Worm (Caenorhabditis elegans) whole organism, L4 larva: ENCODE measurements around the gene F32D8.2.

Experiments
- F10B5.3 ChIP-seq: sonication (generic microtip); optimal IDR thresholded peaks from 2 replicates; lab custom pipeline; 2016; ENCODE audit warnings: mild to moderate bottlenecking, missing genetic modification characterization, missing compliant biosample characterization
- F44E2.7 ChIP-seq: fragments of 200-800 bp; sonication (Bioruptor generic); IDR thresholded peaks from 2 replicates; pipeline ENCODE4 v2.1.2; 2022; ENCODE audit warnings: missing genetic modification characterization, missing compliant biosample characterization
- F49E8.2 ChIP-seq: sonication (generic microtip); optimal IDR thresholded peaks from 2 replicates; lab custom pipeline; 2016; ENCODE audit warnings: missing compliant biosample characterization, mild to moderate bottlenecking, missing genetic modification characterization, borderline replicate concordance
- T20F7.1 ChIP-seq: fragments of 200-800 bp; sonication (Bioruptor generic); optimal IDR thresholded peaks from 2 replicates; lab custom pipeline; 2018; ENCODE audit warnings: mild to moderate bottlenecking, missing genetic modification characterization, missing compliant biosample characterization
- aha-1 ChIP-seq: fragments of 150-350 bp; peaks from one replicate; lab custom pipeline; 2014; ENCODE audit warnings: missing biosample characterization, missing genetic modification characterization
- arid-1 ChIP-seq: fragments of 200-800 bp; sonication (Bioruptor generic); conservative IDR thresholded peaks from 2 replicates; pipeline ENCODE4 v1.3.6; 2022; ENCODE audit warnings: missing genetic modification reagents, missing genetic modification characterization, missing compliant biosample characterization
- ceh-82 ChIP-seq: sonication (generic microtip); optimal IDR thresholded peaks from 2 replicates; lab custom pipeline; 2017; ENCODE audit warnings: missing biosample characterization, missing genetic modification characterization
- dmd-6 ChIP-seq: fragments of 200-800 bp; sonication (Bioruptor generic); IDR thresholded peaks from 2 replicates; pipeline ENCODE4 v1.3.6; 2022; ENCODE audit warnings: missing genetic modification reagents, missing genetic modification characterization, missing compliant biosample characterization
- egl-27 ChIP-seq: sonication (generic microtip); optimal IDR thresholded peaks from 3 replicates; lab custom pipeline; 2017; ENCODE audit warnings: missing biosample characterization, missing genetic modification reagents, missing genetic modification characterization
- hif-1 ChIP-seq, 2 experiments: sonication (generic microtip); optimal IDR thresholded peaks; 2 replicates each; lab custom pipeline; 2016 to 2017; ENCODE audit warnings: missing compliant biosample characterization in 2 of 2, missing genetic modification characterization in 2 of 2, missing genetic modification reagents in 2 of 2, missing genotype in 2 of 2, mild to moderate bottlenecking in 1 of 2
- hlh-30 ChIP-seq: sonication (generic microtip); optimal IDR thresholded peaks from 2 replicates; lab custom pipeline; 2017; ENCODE audit warnings: antibody characterized with exemption, mild to moderate bottlenecking, missing genetic modification characterization, missing compliant biosample characterization; ENCODE audit not compliant: insufficient read depth
- hmg-1.1 ChIP-seq: fragments of 200-800 bp; sonication (Bioruptor generic); IDR thresholded peaks from 2 replicates; pipeline ENCODE4 v1.3.6; 2022; ENCODE audit warnings: missing genetic modification reagents, missing genetic modification characterization, missing compliant biosample characterization
- lin-13 ChIP-seq: fragments of 150-350 bp; optimal IDR thresholded peaks from 2 replicates; lab custom pipeline; 2014; ENCODE audit warnings: missing biosample characterization, missing genetic modification reagents, missing genetic modification characterization
- lin-15B ChIP-seq: fragments of 150-350 bp; sonication (generic microtip); optimal IDR thresholded peaks from 3 replicates; lab custom pipeline; 2014; ENCODE audit warnings: missing biosample characterization, missing genetic modification characterization
- lin-29 ChIP-seq: fragments of 200-800 bp; sonication (Bioruptor generic); IDR thresholded peaks from 2 replicates; pipeline ENCODE4 v1.3.6; 2022; ENCODE audit warnings: missing genetic modification reagents, missing genetic modification characterization, missing compliant biosample characterization
- lin-39 ChIP-seq: fragments of 150-350 bp; optimal IDR thresholded peaks from 2 replicates; lab custom pipeline; 2014; ENCODE audit warnings: missing biosample characterization, missing genetic modification reagents, missing genetic modification characterization
- lsy-2 ChIP-seq, 2 experiments: fragments of 150-350 bp in 1 of 2; sonication (generic microtip) in 1 of 2; optimal IDR thresholded peaks; 2 replicates each; lab custom pipeline; 2014 to 2017; ENCODE audit warnings: missing biosample characterization in 2 of 2, missing genetic modification characterization in 2 of 2
- madf-5 ChIP-seq, 2 experiments: fragments of 200-800 bp; sonication (Bioruptor generic); IDR thresholded peaks; 2 replicates each; pipeline ENCODE4 v1.3.6; 2022; ENCODE audit warnings: missing compliant biosample characterization in 2 of 2, missing genetic modification characterization in 2 of 2
- mep-1 ChIP-seq: fragments of 150-350 bp; sonication (generic microtip); optimal IDR thresholded peaks from 3 replicates; lab custom pipeline; 2014; ENCODE audit warnings: missing biosample characterization, missing genetic modification characterization
- nhr-10 ChIP-seq: fragments of 150-350 bp; optimal IDR thresholded peaks from 2 replicates; lab custom pipeline; 2014; ENCODE audit warnings: missing biosample characterization, missing genetic modification characterization
- nhr-28 ChIP-seq: fragments of 150-350 bp; optimal IDR thresholded peaks from 2 replicates; lab custom pipeline; 2014; ENCODE audit warnings: missing biosample characterization, missing genetic modification characterization
- nhr-6 ChIP-seq: fragments of 150-350 bp; optimal IDR thresholded peaks from 2 replicates; lab custom pipeline; 2014; ENCODE audit warnings: missing biosample characterization, missing genetic modification characterization
- pha-4 ChIP-seq, 2 experiments: fragments of 150-350 bp in 1 of 2; fragments of 200-800 bp in 1 of 2; sonication (Bioruptor generic) in 1 of 2; IDR thresholded peaks in 1 of 2; optimal IDR thresholded peaks in 1 of 2; 2 replicates each; pipeline versions ENCODE4 v1.3.6 to Lab custom; 2014 to 2022; ENCODE audit warnings: missing genetic modification characterization in 2 of 2, missing genetic modification reagents in 2 of 2, missing biosample characterization in 1 of 2, missing compliant biosample characterization in 1 of 2
- php-3 ChIP-seq: fragments of 200-800 bp; sonication (Bioruptor generic); IDR thresholded peaks from 2 replicates; pipeline ENCODE4 v1.3.6; 2022; ENCODE audit warnings: missing genetic modification reagents, missing genetic modification characterization, missing compliant biosample characterization
- set-16 ChIP-seq: fragments of 200-800 bp; sonication (Bioruptor generic); IDR thresholded peaks from 2 replicates; pipeline ENCODE4 v1.3.6; 2022; ENCODE audit warnings: missing genetic modification reagents, missing genetic modification characterization, missing compliant biosample characterization
- tag-97 ChIP-seq: fragments of 200-800 bp; sonication (Bioruptor generic); IDR thresholded peaks from 2 replicates; pipeline ENCODE4 v1.3.6; 2022; ENCODE audit warnings: missing genetic modification characterization, missing compliant biosample characterization
- unc-39 ChIP-seq: sonication (generic microtip); optimal IDR thresholded peaks from 2 replicates; lab custom pipeline; 2017; ENCODE audit warnings: missing biosample characterization, missing genetic modification characterization
- unc-62 ChIP-seq, 3 experiments: fragments of 150-350 bp in 1 of 3; sonication (generic microtip); optimal IDR thresholded peaks in 2 of 3; peaks in 1 of 3; 1 replicate in 1 of 3; 2 replicates in 2 of 3; lab custom pipeline; 2014 to 2017; ENCODE audit warnings: missing biosample characterization in 3 of 3, missing genetic modification characterization in 3 of 3, missing genetic modification reagents in 3 of 3, missing genotype in 1 of 3
- zag-1 ChIP-seq: fragments of 150-350 bp; optimal IDR thresholded peaks from 2 replicates; lab custom pipeline; 2014; ENCODE audit warnings: missing biosample characterization, missing genetic modification characterization
- zip-2 ChIP-seq: fragments of 150-350 bp; optimal IDR thresholded peaks from 2 replicates; lab custom pipeline; 2014; ENCODE audit warnings: missing biosample characterization, missing genetic modification characterization
- ztf-7 ChIP-seq: fragments of 150-350 bp; optimal IDR thresholded peaks from 2 replicates; lab custom pipeline; 2014; ENCODE audit warnings: missing biosample characterization, missing genetic modification characterization

F32D8.2 gene

DNA sequence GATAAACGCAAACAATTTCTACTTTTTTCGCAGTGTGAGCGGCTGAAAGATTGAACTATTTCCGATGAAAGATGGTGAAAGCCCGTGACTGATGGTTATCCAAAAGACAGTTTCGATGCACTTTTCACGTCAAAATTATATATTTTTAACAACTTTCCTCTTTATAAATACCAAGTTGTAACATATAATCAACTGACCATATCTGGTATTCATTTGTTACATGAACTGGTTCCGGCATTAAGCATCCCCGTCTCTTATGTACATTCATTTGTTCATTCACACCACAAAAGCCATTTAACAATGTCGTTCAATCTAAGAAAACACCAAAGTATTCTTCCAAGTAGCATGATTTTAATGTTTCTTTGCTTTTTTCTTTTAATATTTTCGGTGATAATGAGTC, at the start of gene F32D8.2:
Gene F32D8.2 (plus strand): TSS at position 301 of the 400 bp plus-strand sequence.
- no peak for TF ChIP-seq madf-5 (GFP tag; IDR thresholded peaks at IDR 0.05; lab: Robert Waterston, UW)
- TF ChIP-seq F44E2.7 (GFP tag; lab: Robert Waterston, UW) = no peak
- no peak for TF ChIP-seq egl-27 (tag; lab: Kevin White, UChicago)
- TF ChIP-seq zip-2 (tag; lab: Kevin White, UChicago) = no peak
- TF ChIP-seq tag-97 = no peak
- no peak for TF ChIP-seq pha-4 (GFP tag; IDR thresholded peaks at IDR 0.05; lab: Robert Waterston, UW)
- no peak for TF ChIP-seq pha-4 (tag; optimal IDR thresholded peaks at IDR 0.05; lab: Kevin White, UChicago)
- no peak for TF ChIP-seq nhr-28 (tag; lab: Kevin White, UChicago)
- no peak for TF ChIP-seq F49E8.2 (tag; lab: Kevin White, UChicago)
- TF ChIP-seq lin-15B (tag; lab: Kevin White, UChicago) = no peak
- TF ChIP-seq lin-29 (GFP tag; lab: Robert Waterston, UW) = no peak
- TF ChIP-seq nhr-6 (tag; lab: Kevin White, UChicago) = no peak
- TF ChIP-seq ztf-7 (tag; lab: Kevin White, UChicago) = no peak
- no peak for TF ChIP-seq dmd-6 (GFP tag; lab: Robert Waterston, UW)
- no peak for TF ChIP-seq ceh-82

DNA sequence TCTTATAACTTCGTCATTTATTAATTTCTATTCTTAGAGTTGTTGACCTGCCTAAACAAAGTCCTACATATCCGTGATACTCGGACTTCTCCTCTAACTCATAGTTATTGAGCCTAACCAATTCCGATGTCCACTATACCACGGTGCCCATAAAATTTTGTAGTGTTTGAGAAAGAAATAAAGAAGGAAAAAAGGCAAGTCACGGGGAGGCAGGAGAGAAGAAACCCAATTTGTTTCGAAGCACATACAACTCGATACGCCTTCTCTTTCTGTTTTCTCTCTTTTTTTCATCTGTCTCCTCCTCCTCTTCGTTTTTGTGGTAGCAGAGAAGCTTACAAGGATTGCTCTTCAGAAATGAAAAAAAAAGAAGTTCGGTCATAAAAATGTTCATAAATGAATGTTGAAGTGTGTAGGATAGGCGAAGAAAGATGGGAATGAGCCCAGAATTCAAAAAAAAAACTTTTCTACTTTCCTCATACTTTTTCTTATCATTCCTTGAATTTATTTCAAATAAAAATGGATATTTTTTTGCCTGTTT, 48.8 kb upstream of the F32D8.2 start:
- TF ChIP-seq nhr-10 (no peak), madf-5 (GFP tag; IDR thresholded peaks at IDR 0.05; lab: Robert Waterston, UW) (no peak), php-3 (GFP tag; lab: Robert Waterston, UW) (no peak), set-16 (no peak), lsy-2 (tag; optimal IDR thresholded peaks at IDR 0.05; lab: Kevin White, UChicago) (peak in 1 of 2 experiments; percentile 1), lin-39 (tag; lab: Kevin White, UChicago) (no peak), T20F7.1 (GFP tag; lab: Kevin White, UChicago) (no peak), aha-1 (tag; lab: Kevin White, UChicago) (peak; percentile 88), hlh-30 (peak; percentile 28), F10B5.3 (no peak), arid-1 (no peak), hif-1 (tag; optimal IDR thresholded peaks at IDR 0.05; lab: Kevin White, UChicago) (no peak), zag-1 (tag; lab: Kevin White, UChicago) (no peak), mep-1 (tag; lab: Kevin White, UChicago) (no peak), hmg-1.1 (no peak)

DNA sequence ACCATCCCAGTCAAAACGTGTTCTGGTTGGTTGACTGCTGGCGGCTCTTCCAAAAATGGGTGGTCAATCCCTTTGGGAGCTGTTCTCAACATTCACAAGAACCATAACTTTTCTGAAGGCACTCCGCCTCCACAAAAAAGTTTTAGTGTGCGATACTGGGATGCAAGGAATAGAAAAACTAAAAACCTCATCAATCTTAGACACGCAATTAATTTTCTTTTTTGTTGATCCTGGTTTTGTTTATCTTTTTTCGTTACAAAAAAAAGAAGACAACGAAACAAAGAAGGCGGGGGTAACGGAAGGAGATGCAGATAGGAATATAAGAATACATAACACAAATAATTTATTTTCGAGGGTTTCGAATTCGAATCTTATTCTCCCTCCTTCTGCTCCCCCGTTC, 45.4 kb upstream of the F32D8.2 start:
- TF ChIP-seq unc-39 (tag; lab: Kevin White, UChicago) = no peak
- TF ChIP-seq unc-62 (GFP tag; optimal IDR thresholded peaks at IDR 0.05 in 1 of 2; lab: Kevin White, UChicago) = peak in 1 of 2 experiments; percentile 85
- no peak for TF ChIP-seq unc-62 (tag; optimal IDR thresholded peaks at IDR 0.05; lab: Kevin White, UChicago)
- TF ChIP-seq aha-1 (tag; lab: Kevin White, UChicago) = peak; percentile 8

DNA sequence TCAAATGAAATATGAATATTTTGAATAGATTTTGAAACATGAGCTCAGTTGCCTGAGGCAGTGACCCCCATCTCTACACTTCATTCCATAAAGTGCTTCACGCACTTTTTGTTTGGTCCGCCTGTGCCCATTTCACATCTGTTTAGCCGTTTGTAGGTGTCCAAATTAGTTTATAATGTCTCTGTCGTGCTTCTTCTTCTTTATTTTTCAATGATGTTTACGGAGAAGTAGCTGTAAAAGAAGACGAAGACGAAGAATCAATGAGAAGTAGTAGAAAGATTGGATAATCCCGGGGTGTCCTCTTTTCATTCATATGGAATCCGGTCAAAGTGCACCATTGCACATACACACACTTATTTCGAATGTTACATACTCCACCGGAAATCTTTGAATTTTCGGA, 44.2 kb upstream of the F32D8.2 start:
- TF ChIP-seq unc-62 (GFP tag; optimal IDR thresholded peaks at IDR 0.05 in 1 of 2; lab: Kevin White, UChicago) = peak in 1 of 2 experiments; percentile 35
- TF ChIP-seq unc-62 (tag; optimal IDR thresholded peaks at IDR 0.05; lab: Kevin White, UChicago) = no peak
- no peak for TF ChIP-seq lin-13 (GFP tag; lab: Kevin White, UChicago)

DNA sequence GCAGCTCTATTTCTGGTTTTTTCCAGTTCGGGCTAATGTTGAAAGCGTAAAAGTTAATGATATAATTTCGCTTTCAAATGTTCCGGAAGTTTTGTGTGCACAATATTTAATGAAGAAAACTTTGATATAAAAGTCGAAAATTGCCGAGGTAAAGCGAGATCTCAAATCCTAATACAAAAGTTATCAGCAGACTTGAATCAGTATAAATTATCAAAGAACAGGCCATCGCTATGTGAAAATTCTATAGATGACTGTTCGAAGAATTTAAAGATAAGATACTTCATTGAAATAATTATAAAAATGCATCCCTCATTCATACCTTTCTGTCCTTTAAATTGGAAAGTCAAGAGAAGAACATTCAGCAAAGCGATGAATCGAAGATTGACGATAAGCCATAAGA, 36.7 kb upstream of the F32D8.2 start, which contains the start of gene C29A12.6:
Gene C29A12.6 (plus strand): TSS at position 301 of the 400 bp plus-strand sequence.
- TF ChIP-seq dmd-6 (GFP tag; lab: Robert Waterston, UW) (no peak), aha-1 (tag; lab: Kevin White, UChicago) (peak; percentile 13)
